Worm (Caenorhabditis elegans): Measurements from ENCODE around the gene Y39G8B.9.

The Y39G8B.9 gene

ce11 chrII:14006210-14006609, 25.0 kb downstream of the Y39G8B.9 start, which contains the start of gene F01D5.6:
F01D5.6 (plus strand) TSS chrII:14006510.
- TF ChIP-seq lin-13 (tag; optimal IDR thresholded peaks at IDR 0.05) (no peak), sem-2 (GFP tag; optimal IDR thresholded peaks at IDR 0.05) (no peak), flh-1 (GFP tag; optimal IDR thresholded peaks at IDR 0.05) (no peak), ceh-39 (tag; optimal IDR thresholded peaks at IDR 0.05) (no peak), ceh-83 (GFP tag; optimal IDR thresholded peaks at IDR 0.05) (no peak), drap-1 (GFP tag; optimal IDR thresholded peaks at IDR 0.05) (no peak), cnd-1 (tag; optimal IDR thresholded peaks at IDR 0.05) (no peak), nhr-237 (tag; optimal IDR thresholded peaks at IDR 0.05) (no peak), ces-1 (GFP tag; optimal IDR thresholded peaks at IDR 0.05) (no peak), ceh-43 (GFP tag; optimal IDR thresholded peaks at IDR 0.05) (no peak), ztf-11 (tag; optimal IDR thresholded peaks at IDR 0.05) (no peak), elt-1 (tag; optimal IDR thresholded peaks at IDR 0.05; ENCODE audit: borderline replicate concordance, insufficient read depth) (no peak), M03D4.4 (tag; optimal IDR thresholded peaks at IDR 0.05) (no peak)

- TF ChIP-seq ces-1 (GFP tag; optimal IDR thresholded peaks at IDR 0.05): no peak
- TF ChIP-seq zip-8 (tag; optimal IDR thresholded peaks at IDR 0.05): no peak
- no peak for TF ChIP-seq unc-62 (GFP tag; optimal IDR thresholded peaks at IDR 0.05)
These were observed 27.2 kb downstream of the Y39G8B.9 start, which contains the start of gene F01D5.7 for ce11 chrII:14008359-14008758. F01D5.7 (plus strand) TSS chrII:14008659.

- TF ChIP-seq ham-2 (GFP tag; optimal IDR thresholded peaks at IDR 0.05) (no peak), lsy-2 (tag; optimal IDR thresholded peaks at IDR 0.05) (no peak), sem-2 (GFP tag; optimal IDR thresholded peaks at IDR 0.05) (no peak), elt-3 (tag; optimal IDR thresholded peaks at IDR 0.05) (no peak), ceh-43 (GFP tag; optimal IDR thresholded peaks at IDR 0.05) (no peak), ztf-11 (tag; optimal IDR thresholded peaks at IDR 0.05) (no peak), nhr-12 (tag; optimal IDR thresholded peaks at IDR 0.05) (no peak), lin-32 (GFP tag; optimal IDR thresholded peaks at IDR 0.05) (no peak), nhr-76 (tag; optimal IDR thresholded peaks at IDR 0.05) (no peak)
These were observed 29.7 kb downstream of the Y39G8B.9 start, which contains the start of gene F01D5.8 for ce11 chrII:14010656-14011376. F01D5.8 (plus strand) TSS chrII:14010706.

- no peak for TF ChIP-seq ceh-43 (GFP tag; optimal IDR thresholded peaks at IDR 0.05)
- TF ChIP-seq elt-1 (tag; optimal IDR thresholded peaks at IDR 0.05; ENCODE audit: borderline replicate concordance, insufficient read depth): no peak
- no peak for TF ChIP-seq unc-120 (tag; optimal IDR thresholded peaks at IDR 0.05; ENCODE audit: poor library complexity, severe bottlenecking)
- no peak for TF ChIP-seq tbx-8 (GFP tag; optimal IDR thresholded peaks at IDR 0.05)
- no peak for TF ChIP-seq lin-32 (GFP tag; optimal IDR thresholded peaks at IDR 0.05)
- TF ChIP-seq nhr-76 (tag; optimal IDR thresholded peaks at IDR 0.05): no peak
- TF ChIP-seq bed-3 (GFP tag; optimal IDR thresholded peaks at IDR 0.05): no peak
- TF ChIP-seq drap-1 (GFP tag; optimal IDR thresholded peaks at IDR 0.05): no peak
- no peak for TF ChIP-seq zip-8 (tag; optimal IDR thresholded peaks at IDR 0.05)
- TF ChIP-seq elt-3 (tag; optimal IDR thresholded peaks at IDR 0.05): no peak
- TF ChIP-seq ham-2 (GFP tag; optimal IDR thresholded peaks at IDR 0.05): no peak
These were observed 33.5 kb downstream of the Y39G8B.9 start for ce11 chrII:14014637-14015036.

ce11 chrII:14016865-14017264, 35.7 kb downstream of the Y39G8B.9 start, which contains the start of gene cyp-37A1:
cyp-37A1 (minus strand) TSS chrII:14016965.
- TF ChIP-seq ztf-11 (tag; optimal IDR thresholded peaks at IDR 0.05) (no peak), unc-39 (tag; optimal IDR thresholded peaks at IDR 0.05) (no peak), unc-120 (tag; optimal IDR thresholded peaks at IDR 0.05; ENCODE audit: poor library complexity, severe bottlenecking) (no peak), snpc-4 (tag; optimal IDR thresholded peaks at IDR 0.05) (no peak), elt-1 (tag; optimal IDR thresholded peaks at IDR 0.05; ENCODE audit: borderline replicate concordance, insufficient read depth) (no peak), nhr-237 (tag; optimal IDR thresholded peaks at IDR 0.05) (no peak), sptf-1 (tag; optimal IDR thresholded peaks at IDR 0.05) (no peak), M03D4.4 (tag; optimal IDR thresholded peaks at IDR 0.05) (no peak), mep-1 (tag; optimal IDR thresholded peaks at IDR 0.05) (no peak), bed-3 (GFP tag; optimal IDR thresholded peaks at IDR 0.05) (no peak), hlh-1 (tag; optimal IDR thresholded peaks at IDR 0.05) (no peak), sem-2 (GFP tag; optimal IDR thresholded peaks at IDR 0.05) (no peak)

Measured in whole organism, mixed stage, embryonic.